Worm (Caenorhabditis elegans): ENCODE data around the gene srh-69.
A peak's percentile ranks its signal among the peaks of the same experiment; 100 is the strongest.

srh-69 gene

ce11 chrII:12518809-12519344, 4.4 kb upstream of the srh-69 start, which contains the start of gene srh-70 (continued):
- no peak for TF ChIP-seq arid-1 (GFP tag; conservative IDR thresholded peaks at IDR 0.05)
- TF ChIP-seq hmg-1.1 (GFP tag; IDR thresholded peaks at IDR 0.05), result no peak
- TF ChIP-seq ZK337.2 (GFP tag; IDR thresholded peaks at IDR 0.05), result no peak
- TF ChIP-seq lsy-2 (tag; optimal IDR thresholded peaks at IDR 0.05), result no peak
- peak; percentile 36 for TF ChIP-seq spr-1 (tag; optimal IDR thresholded peaks at IDR 0.05)
- no peak for TF ChIP-seq cey-2 (tag; optimal IDR thresholded peaks at IDR 0.05; ENCODE audit: borderline replicate concordance, insufficient read depth)
- no peak for TF ChIP-seq nhr-10 (tag; optimal IDR thresholded peaks at IDR 0.05)
- peak; percentile 91 for TF ChIP-seq tra-1 (GFP tag; IDR thresholded peaks at IDR 0.05)
- TF ChIP-seq php-3 (GFP tag; IDR thresholded peaks at IDR 0.05), result peak; percentile 95
- no peak for TF ChIP-seq mep-1 (tag; optimal IDR thresholded peaks at IDR 0.05)
- no peak for TF ChIP-seq gei-8 (GFP tag; optimal IDR thresholded peaks at IDR 0.05)
- TF ChIP-seq spr-3 (GFP tag; optimal IDR thresholded peaks at IDR 0.05), result no peak
- 0 out of 2 replicates have a peak, but pooled peaks have one; percentile 20 for TF ChIP-seq zfp-3 (GFP tag; conservative IDR thresholded peaks at IDR 0.05)
- TF ChIP-seq T26A8.4 (GFP tag; IDR thresholded peaks at IDR 0.05), result peak; percentile 64
- no peak for TF ChIP-seq nhr-25 (tag; optimal IDR thresholded peaks at IDR 0.05; ENCODE audit: borderline replicate concordance, insufficient read depth)
- TF ChIP-seq dve-1 (tag; optimal IDR thresholded peaks at IDR 0.05; ENCODE audit: insufficient read depth), result peak; percentile 95
- TF ChIP-seq mes-2 (tag; optimal IDR thresholded peaks at IDR 0.05; ENCODE audit: poor library complexity, severe bottlenecking), result peak; percentile 40
- peak; percentile 87; the same call in 1 of the 2 replicates for TF ChIP-seq Y75B8A.6 (GFP tag; IDR thresholded peaks at IDR 0.05)
- no peak for TF ChIP-seq nhr-42 (GFP tag; IDR thresholded peaks at IDR 0.05)
- no peak for TF ChIP-seq nhr-237 (tag; optimal IDR thresholded peaks at IDR 0.05)
- TF ChIP-seq F26F4.8 (GFP tag; conservative IDR thresholded peaks at IDR 0.05), result no peak
- TF ChIP-seq lin-13 (GFP tag; optimal IDR thresholded peaks at IDR 0.05), result no peak
- TF ChIP-seq dmd-9 (GFP tag; IDR thresholded peaks at IDR 0.05), result no peak
- TF ChIP-seq nhr-102 (tag; optimal IDR thresholded peaks at IDR 0.05), result peak; percentile 85
- no peak for TF ChIP-seq madf-5 (GFP tag; IDR thresholded peaks at IDR 0.05)
- TF ChIP-seq hlh-11 (tag; optimal IDR thresholded peaks at IDR 0.05), result peak; percentile 90
- no peak for TF ChIP-seq daf-8 (GFP tag; IDR thresholded peaks at IDR 0.05)
- no peak for TF ChIP-seq egl-27 (tag; optimal IDR thresholded peaks at IDR 0.05)
- no peak for TF ChIP-seq lin-15B (tag; optimal IDR thresholded peaks at IDR 0.05)
- peak; percentile 55 for TF ChIP-seq hlh-30 (tag; optimal IDR thresholded peaks at IDR 0.05; ENCODE audit: insufficient read depth)
- TF ChIP-seq F49E8.2 (tag; optimal IDR thresholded peaks at IDR 0.05; ENCODE audit: borderline replicate concordance), result no peak
- TF ChIP-seq daf-12 (tag; optimal IDR thresholded peaks at IDR 0.05), result no peak
- peak; percentile 86 for TF ChIP-seq nhr-77 (tag; optimal IDR thresholded peaks at IDR 0.05)
- TF ChIP-seq ceh-62 (tag; optimal IDR thresholded peaks at IDR 0.05), result no peak
- no peak for TF ChIP-seq Y105C5A.15 (GFP tag; IDR thresholded peaks at IDR 0.05)
- TF ChIP-seq D1046.2 (GFP tag; IDR thresholded peaks at IDR 0.05), result no peak
- TF ChIP-seq zag-1 (tag; optimal IDR thresholded peaks at IDR 0.05), result no peak
- no peak for TF ChIP-seq mxl-3 (GFP tag; optimal IDR thresholded peaks at IDR 0.05)
- peak; percentile 98 for TF ChIP-seq dmd-6 (GFP tag; IDR thresholded peaks at IDR 0.05)
- peak; percentile 49; the same call in 1 of the 2 replicates for TF ChIP-seq lin-1 (GFP tag; IDR thresholded peaks at IDR 0.05)
- TF ChIP-seq nhr-6 (tag; optimal IDR thresholded peaks at IDR 0.05), result no peak
- TF ChIP-seq ceh-28 (tag; optimal IDR thresholded peaks at IDR 0.05), result no peak
- no peak for TF ChIP-seq aly-2 (tag; optimal IDR thresholded peaks at IDR 0.05)
- TF ChIP-seq rbr-2 (tag; optimal IDR thresholded peaks at IDR 0.05), result no peak
- TF ChIP-seq ztf-11 (tag; optimal IDR thresholded peaks at IDR 0.05), result no peak
- no peak for TF ChIP-seq Y48G9A.11 (GFP tag; IDR thresholded peaks at IDR 0.05)
- no peak for TF ChIP-seq madf-9 (GFP tag; conservative IDR thresholded peaks at IDR 0.05)
- TF ChIP-seq snpc-1.2 (GFP tag; IDR thresholded peaks at IDR 0.05), result no peak
- 0 out of 2 replicates have a peak, but pooled peaks have one; percentile 50 for TF ChIP-seq lin-38 (GFP tag; IDR thresholded peaks at IDR 0.05)
- TF ChIP-seq nhr-28 (tag; optimal IDR thresholded peaks at IDR 0.05), result peak; percentile 79

All from whole organism, L4 larva.